Worm (Caenorhabditis elegans) whole organism, mixed stage, embryonic: ENCODE data around the gene F48G7.9.

ENCODE experiments used
- bed-3 ChIP-seq: fragments of 200-800 bp; sonication (Bioruptor generic); optimal IDR thresholded peaks from 3 replicates; lab custom pipeline; 2018; ENCODE audit warnings: mild to moderate bottlenecking, missing genetic modification characterization, moderate library complexity, missing compliant biosample characterization
- blmp-1 ChIP-seq: fragments of 150-350 bp; optimal IDR thresholded peaks from 2 replicates; lab custom pipeline; 2014; ENCODE audit warnings: missing biosample characterization, missing genetic modification characterization
- ceh-39 ChIP-seq: fragments of 150-350 bp; optimal IDR thresholded peaks from 2 replicates; lab custom pipeline; 2014; ENCODE audit warnings: missing biosample characterization, missing genetic modification characterization
- ceh-43 ChIP-seq: fragments of 200-800 bp; sonication (Bioruptor generic); optimal IDR thresholded peaks from 2 replicates; lab custom pipeline; 2018; ENCODE audit warnings: mild to moderate bottlenecking, missing genetic modification characterization, moderate library complexity, missing compliant biosample characterization
- ceh-83 ChIP-seq: fragments of 200-800 bp; sonication (Bioruptor generic); optimal IDR thresholded peaks from 2 replicates; lab custom pipeline; 2018; ENCODE audit warnings: mild to moderate bottlenecking, missing genetic modification characterization, missing compliant biosample characterization
- cnd-1 ChIP-seq: fragments of 200-800 bp; sonication (Bioruptor generic); optimal IDR thresholded peaks from 2 replicates; lab custom pipeline; 2018; ENCODE audit warnings: mild to moderate bottlenecking, missing genetic modification characterization, missing compliant biosample characterization
- drap-1 ChIP-seq: fragments of 200-800 bp; sonication (Bioruptor generic); optimal IDR thresholded peaks from 3 replicates; lab custom pipeline; 2018; ENCODE audit warnings: mild to moderate bottlenecking, missing genetic modification characterization, missing compliant biosample characterization
- elt-3 ChIP-seq: fragments of 150-350 bp; optimal IDR thresholded peaks from 2 replicates; lab custom pipeline; 2014; ENCODE audit warnings: missing biosample characterization, missing genetic modification characterization
- flh-1 ChIP-seq: fragments of 200-800 bp; sonication (Bioruptor generic); optimal IDR thresholded peaks from 2 replicates; lab custom pipeline; 2018; ENCODE audit warnings: mild to moderate bottlenecking, missing genetic modification characterization, moderate library complexity, missing compliant biosample characterization
- ham-2 ChIP-seq: fragments of 200-800 bp; sonication (Bioruptor generic); optimal IDR thresholded peaks from 2 replicates; lab custom pipeline; 2018; ENCODE audit warnings: mild to moderate bottlenecking, missing genetic modification characterization, missing compliant biosample characterization
- hlh-1 ChIP-seq: fragments of 150-350 bp; optimal IDR thresholded peaks from 2 replicates; lab custom pipeline; 2014; ENCODE audit warnings: missing biosample characterization, missing genetic modification reagents, missing genetic modification characterization
- lin-32 ChIP-seq: fragments of 200-800 bp; sonication (Bioruptor generic); optimal IDR thresholded peaks from 2 replicates; lab custom pipeline; 2018; ENCODE audit warnings: mild to moderate bottlenecking, missing genetic modification characterization, missing compliant biosample characterization
- lsy-2 ChIP-seq: fragments of 150-350 bp; optimal IDR thresholded peaks from 2 replicates; lab custom pipeline; 2014; ENCODE audit warnings: missing biosample characterization, missing genetic modification characterization
- mab-5 ChIP-seq: fragments of 150-350 bp; optimal IDR thresholded peaks from 2 replicates; lab custom pipeline; 2014; ENCODE audit warnings: missing biosample characterization, missing genetic modification characterization
- mep-1 ChIP-seq: fragments of 150-350 bp; optimal IDR thresholded peaks from 2 replicates; lab custom pipeline; 2017; ENCODE audit warnings: missing biosample characterization, missing genetic modification reagents, missing genetic modification characterization, inconsistent platforms
- mls-2 ChIP-seq: sonication (generic microtip); optimal IDR thresholded peaks from 2 replicates; lab custom pipeline; 2016; ENCODE audit warnings: mild to moderate bottlenecking, missing genetic modification characterization, moderate library complexity, missing compliant biosample characterization
- nhr-12 ChIP-seq: fragments of 150-350 bp; optimal IDR thresholded peaks from 2 replicates; lab custom pipeline; 2014; ENCODE audit warnings: missing biosample characterization, missing genetic modification characterization
- nhr-2 ChIP-seq: fragments of 150-350 bp; optimal IDR thresholded peaks from 2 replicates; lab custom pipeline; 2014; ENCODE audit warnings: missing biosample characterization, missing genetic modification characterization
- nhr-237 ChIP-seq: fragments of 150-350 bp; optimal IDR thresholded peaks from 2 replicates; lab custom pipeline; 2014; ENCODE audit warnings: missing biosample characterization, missing genetic modification characterization
- nhr-28 ChIP-seq: fragments of 150-350 bp; optimal IDR thresholded peaks from 2 replicates; lab custom pipeline; 2014; ENCODE audit warnings: missing biosample characterization, missing genetic modification characterization
- nhr-76 ChIP-seq: sonication (generic microtip); optimal IDR thresholded peaks from 2 replicates; lab custom pipeline; 2017; ENCODE audit warnings: missing biosample characterization, missing genetic modification characterization
- pha-4 ChIP-seq: fragments of 150-350 bp; optimal IDR thresholded peaks from 2 replicates; lab custom pipeline; 2018; ENCODE audit warnings: missing biosample characterization, missing genetic modification reagents, missing genetic modification characterization
- sem-2 ChIP-seq: fragments of 200-800 bp; sonication (Bioruptor generic); optimal IDR thresholded peaks from 2 replicates; lab custom pipeline; 2018; ENCODE audit warnings: mild to moderate bottlenecking, missing genetic modification characterization, missing compliant biosample characterization
- snpc-4 ChIP-seq: fragments of 150-350 bp; optimal IDR thresholded peaks from 2 replicates; lab custom pipeline; 2014; ENCODE audit warnings: missing biosample characterization, missing genetic modification characterization
- sptf-1 ChIP-seq: sonication (generic microtip); optimal IDR thresholded peaks from 2 replicates; lab custom pipeline; 2017; ENCODE audit warnings: mild to moderate bottlenecking, missing genetic modification characterization, moderate library complexity, missing compliant biosample characterization
- tbx-8 ChIP-seq: fragments of 200-800 bp; sonication (Bioruptor generic); optimal IDR thresholded peaks from 2 replicates; lab custom pipeline; 2018; ENCODE audit warnings: mild to moderate bottlenecking, missing genetic modification characterization, moderate library complexity, missing compliant biosample characterization
- unc-120 ChIP-seq: sonication (generic microtip); optimal IDR thresholded peaks from 2 replicates; lab custom pipeline; 2017; ENCODE audit warnings: missing genetic modification characterization, missing compliant biosample characterization; ENCODE audit not compliant: poor library complexity, severe bottlenecking
- unc-39 ChIP-seq: fragments of 150-350 bp; optimal IDR thresholded peaks from 2 replicates; lab custom pipeline; 2014; ENCODE audit warnings: missing biosample characterization, missing genetic modification characterization
- unc-62 ChIP-seq: fragments of 150-350 bp; optimal IDR thresholded peaks from 2 replicates; lab custom pipeline; 2014; ENCODE audit warnings: missing biosample characterization, missing genetic modification reagents, missing genetic modification characterization
- zip-8 ChIP-seq: fragments of 150-350 bp; optimal IDR thresholded peaks from 2 replicates; lab custom pipeline; 2014; ENCODE audit warnings: missing biosample characterization, missing genetic modification characterization
- ztf-11 ChIP-seq: fragments of 150-350 bp; optimal IDR thresholded peaks from 2 replicates; lab custom pipeline; 2014; ENCODE audit warnings: missing biosample characterization, missing genetic modification characterization

Gene F48G7.9

DNA sequence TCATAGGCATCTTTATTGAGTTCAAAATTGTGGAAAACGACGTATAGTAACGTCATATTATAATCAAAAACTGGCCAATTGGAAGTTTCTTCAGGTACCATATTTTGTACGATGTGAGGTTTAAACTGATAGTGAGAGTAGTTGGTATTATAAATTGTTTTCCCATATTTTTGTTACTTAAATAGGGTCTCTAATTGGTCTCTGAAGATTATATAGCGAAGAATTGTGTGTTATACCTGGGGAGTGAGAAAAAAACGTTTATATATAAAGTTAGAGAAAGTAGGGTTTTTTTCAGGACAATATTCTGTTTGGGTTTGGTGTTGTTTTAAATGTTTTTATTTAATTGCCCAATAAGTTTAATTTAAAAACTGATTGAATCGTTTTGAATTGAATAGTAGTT, 3.5 kb downstream of the F48G7.9 start, which contains the start of gene srt-17:
TSS of gene srt-17 (minus strand) at position 101 of the 400 bp plus-strand sequence.
- TF ChIP-seq mab-5 (tag; lab: Kevin White, UChicago) (no peak), ham-2 (no peak), ceh-39 (tag; lab: Kevin White, UChicago) (no peak), pha-4 (no peak), mep-1 (no peak), unc-120 (no peak), nhr-28 (tag; lab: Kevin White, UChicago) (no peak), elt-3 (tag; lab: Kevin White, UChicago) (no peak), ceh-43 (GFP tag; lab: Kevin White, UChicago) (no peak), tbx-8 (no peak), ztf-11 (no peak), unc-39 (tag; lab: Kevin White, UChicago) (no peak), lsy-2 (tag; lab: Kevin White, UChicago) (no peak), cnd-1 (tag; lab: Kevin White, UChicago) (no peak), nhr-2 (no peak), ceh-83 (GFP tag; lab: Kevin White, UChicago) (no peak), lin-32 (no peak)

DNA sequence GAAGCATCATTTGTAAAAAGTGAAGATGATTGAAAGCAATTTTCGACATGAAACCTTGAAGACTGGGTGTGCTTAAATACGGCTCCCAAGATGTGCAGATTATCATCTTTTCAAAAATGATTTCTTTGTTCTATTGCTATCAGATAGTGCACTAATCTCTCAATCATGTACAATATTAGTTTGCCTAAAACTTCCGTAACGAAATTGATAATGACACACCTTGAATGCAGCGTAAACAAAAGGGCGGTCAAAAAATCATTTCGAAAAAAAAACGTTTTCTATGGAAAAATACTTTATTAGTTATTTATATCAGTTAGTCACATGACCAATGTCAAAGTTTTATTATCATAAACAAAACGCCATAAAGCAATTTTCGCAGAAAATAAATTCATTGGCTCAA, 5.5 kb downstream of the F48G7.9 start, which contains the start of gene F48G7.5:
TSS of gene F48G7.5 (minus strand) at position 34 of the 400 bp plus-strand sequence.
- no peak for TF ChIP-seq mab-5 (tag; lab: Kevin White, UChicago)
- no peak for TF ChIP-seq ceh-83 (GFP tag; lab: Kevin White, UChicago)
- TF ChIP-seq nhr-2: no peak
- no peak for TF ChIP-seq hlh-1 (tag; lab: Kevin White, UChicago)
- no peak for TF ChIP-seq ztf-11
- TF ChIP-seq unc-39 (tag; lab: Kevin White, UChicago): no peak
- no peak for TF ChIP-seq sem-2 (GFP tag; lab: Kevin White, UChicago)

DNA sequence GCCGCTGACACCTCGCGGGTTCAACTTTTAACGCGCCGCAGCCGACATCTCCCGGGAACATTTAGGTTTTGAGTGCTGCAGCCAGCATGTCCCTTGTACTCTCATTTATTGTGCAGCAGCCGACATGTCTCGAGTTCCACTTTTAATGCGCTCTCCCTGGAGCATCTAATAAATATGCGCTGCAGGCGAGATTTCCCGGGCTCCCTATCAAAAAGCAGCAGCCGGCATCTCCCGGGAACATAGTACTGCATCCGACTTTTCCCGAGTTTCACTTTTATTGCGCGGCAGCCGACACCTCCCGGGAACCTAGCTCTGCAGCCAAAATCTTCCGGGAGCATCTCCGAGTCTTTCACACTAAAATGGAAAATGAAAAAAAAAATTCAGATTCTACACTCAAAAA, 7.4 kb downstream of the F48G7.9 start:
- TF ChIP-seq nhr-28 (tag; lab: Kevin White, UChicago) (no peak), nhr-76 (tag; lab: Kevin White, UChicago) (no peak), lsy-2 (tag; lab: Kevin White, UChicago) (no peak)

ce11 chrV:619054-619453, 9.4 kb downstream of the F48G7.9 start, which contains the start of gene F48G7.4:
F48G7.4 (plus strand) TSS chrV:619453.
- no peak for TF ChIP-seq nhr-76 (tag; lab: Kevin White, UChicago)
- TF ChIP-seq unc-62: peak; percentile 86

DNA sequence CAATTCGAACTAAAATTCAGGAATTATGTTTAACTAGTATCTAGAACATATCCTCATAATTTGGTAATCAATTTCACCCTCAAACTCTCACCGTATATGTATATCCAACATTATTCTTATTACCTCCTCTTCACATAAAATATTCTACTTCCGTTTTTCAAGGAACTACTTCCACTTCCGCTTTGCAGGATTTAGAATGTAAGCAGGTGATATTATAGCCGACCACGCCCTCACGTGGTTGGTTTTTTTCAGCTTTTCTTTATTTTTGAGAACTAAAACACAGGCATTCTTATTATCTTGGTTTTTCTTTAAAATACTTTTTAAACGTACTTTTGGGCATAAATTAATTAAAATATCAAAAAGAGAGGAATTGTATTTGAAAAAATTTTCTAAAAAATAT, 10.5 kb downstream of the F48G7.9 start:
- no peak for TF ChIP-seq ceh-83 (GFP tag; lab: Kevin White, UChicago)
- no peak for TF ChIP-seq unc-120
- no peak for TF ChIP-seq nhr-28 (tag; lab: Kevin White, UChicago)
- no peak for TF ChIP-seq ceh-43 (GFP tag; lab: Kevin White, UChicago)
- TF ChIP-seq sptf-1 (tag; lab: Kevin White, UChicago): no peak
- TF ChIP-seq nhr-2: no peak
- no peak for TF ChIP-seq sem-2 (GFP tag; lab: Kevin White, UChicago)
- no peak for TF ChIP-seq ceh-39 (tag; lab: Kevin White, UChicago)
- TF ChIP-seq drap-1: no peak
- no peak for TF ChIP-seq nhr-12 (tag; lab: Kevin White, UChicago)
- TF ChIP-seq nhr-237 (tag; lab: Kevin White, UChicago): no peak
- TF ChIP-seq mep-1: no peak
- TF ChIP-seq mls-2 (tag; lab: Kevin White, UChicago): no peak
- TF ChIP-seq snpc-4: no peak
- TF ChIP-seq cnd-1 (tag; lab: Kevin White, UChicago): no peak
- no peak for TF ChIP-seq flh-1 (GFP tag; lab: Kevin White, UChicago)
- no peak for TF ChIP-seq zip-8 (tag; lab: Kevin White, UChicago)

- no peak for TF ChIP-seq nhr-76 (tag; lab: Kevin White, UChicago)
- TF ChIP-seq nhr-12 (tag; lab: Kevin White, UChicago): no peak
- TF ChIP-seq bed-3 (GFP tag; lab: Kevin White, UChicago): no peak
- TF ChIP-seq tbx-8: no peak
- TF ChIP-seq blmp-1 (tag; lab: Kevin White, UChicago): no peak
These were observed 13.2 kb downstream of the F48G7.9 start, which contains the start of gene F48G7.13 for ce11 chrV:615275-615674. F48G7.13 (plus strand) TSS chrV:615575.
